Fruit fly (Drosophila melanogaster): ENCODE measurements around the gene Ada1-1.
"Not testable (repeated sequence)": the region's sequence is repeated elsewhere in the genome, so short reads cannot be mapped to it uniquely, and the experiment has no call there.

DNA sequence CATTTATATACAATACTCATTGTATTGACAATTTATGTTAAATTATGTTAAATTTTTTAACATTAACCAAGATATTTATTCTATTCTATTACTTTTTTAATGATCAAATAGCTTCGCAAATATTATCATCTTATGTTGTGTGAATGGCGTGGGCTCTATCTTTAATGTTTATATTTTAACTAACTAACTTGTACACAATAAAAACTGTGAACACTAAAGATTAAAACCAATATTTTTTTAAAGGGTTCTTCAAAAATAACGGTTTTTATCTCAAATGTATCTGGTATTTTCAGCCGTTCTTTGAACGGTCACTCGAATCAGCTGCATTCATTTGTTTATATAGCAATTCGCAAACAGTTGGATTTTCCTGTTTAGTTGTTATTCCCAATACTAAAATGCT lies at the start of gene Ada1-1:
- not testable (repeated sequence) for TF ChIP-seq Dll (optimal IDR thresholded peaks at IDR 0.05); usp (GFP tag; optimal IDR thresholded peaks at IDR 0.05); psq (optimal IDR thresholded peaks at IDR 0.05); CG8478 (optimal IDR thresholded peaks at IDR 0.05); EcR (GFP tag; optimal IDR thresholded peaks at IDR 0.05)

All from whole organism.